Fruit fly (Drosophila melanogaster) whole organism, embryonic: ENCODE data around the gene CG6693.

Source experiments
- Antp ChIP-seq: fragments of 200-800 bp; sonication (Bioruptor generic); optimal IDR thresholded peaks from 3 replicates; lab custom pipeline; 2016; ENCODE audit warnings: missing biosample characterization, missing genetic modification characterization
- CG10431 ChIP-seq: fragments of 200-800 bp; sonication (Bioruptor generic); optimal IDR thresholded peaks from 3 replicates; lab custom pipeline; 2018; ENCODE audit warnings: missing biosample characterization, mild to moderate bottlenecking, missing genetic modification characterization
- CG12744 ChIP-seq: fragments of 200-800 bp; sonication (Bioruptor generic); optimal IDR thresholded peaks from 2 replicates; lab custom pipeline; 2016; ENCODE audit warnings: missing biosample characterization, missing genetic modification characterization
- CG15073 ChIP-seq: fragments of 200-800 bp; sonication (Bioruptor generic); optimal IDR thresholded peaks from 2 replicates; lab custom pipeline; 2016; ENCODE audit warnings: missing biosample characterization, missing genetic modification characterization
- CG15514 ChIP-seq: fragments of 200-800 bp; sonication (Bioruptor generic); optimal IDR thresholded peaks from 3 replicates; lab custom pipeline; 2017; ENCODE audit warnings: missing biosample characterization, missing genetic modification characterization, mild to moderate bottlenecking, moderate library complexity, missing genetic modification reagents
- CG16815 ChIP-seq: fragments of 200-800 bp; sonication (Bioruptor generic); optimal IDR thresholded peaks from 3 replicates; lab custom pipeline; 2017; ENCODE audit warnings: missing biosample characterization, mild to moderate bottlenecking, missing genetic modification characterization
- CG16863 ChIP-seq: fragments of 200-800 bp; sonication (Bioruptor generic); optimal IDR thresholded peaks from 3 replicates; lab custom pipeline; 2016; ENCODE audit warnings: missing biosample characterization, missing genetic modification characterization
- CG17359 ChIP-seq: fragments of 200-800 bp; sonication (Bioruptor generic); optimal IDR thresholded peaks from 3 replicates; lab custom pipeline; 2018; ENCODE audit warnings: missing biosample characterization, mild to moderate bottlenecking, missing genetic modification characterization, moderate library complexity
- CG17361 ChIP-seq: fragments of 200-800 bp; sonication (Bioruptor generic); IDR thresholded peaks from 3 replicates; pipeline ENCODE4 v1.3.6; 2022; ENCODE audit warnings: missing biosample characterization, missing genetic modification characterization
- CG17568 ChIP-seq: fragments of 200-800 bp; sonication (Bioruptor generic); optimal IDR thresholded peaks from 2 replicates; lab custom pipeline; 2018; ENCODE audit warnings: missing biosample characterization, mild to moderate bottlenecking, missing genetic modification characterization, moderate library complexity
- CG17829 ChIP-seq: fragments of 200-800 bp; optimal IDR thresholded peaks from 2 replicates; lab custom pipeline; 2019; ENCODE audit warnings: missing biosample characterization, mild to moderate bottlenecking, missing genetic modification characterization, moderate library complexity
- CG17912 ChIP-seq: fragments of 200-800 bp; sonication (Bioruptor generic); optimal IDR thresholded peaks from 2 replicates; lab custom pipeline; 2018; ENCODE audit warnings: missing biosample characterization, mild to moderate bottlenecking, missing genetic modification characterization
- CG4282 ChIP-seq: fragments of 200-800 bp; sonication (Bioruptor generic); optimal IDR thresholded peaks from 2 replicates; lab custom pipeline; 2016; ENCODE audit warnings: missing biosample characterization, missing genetic modification characterization
- CG4328 ChIP-seq: fragments of 200-800 bp; sonication (Bioruptor generic); optimal IDR thresholded peaks from 3 replicates; lab custom pipeline; 2017; ENCODE audit warnings: missing biosample characterization, missing genetic modification reagents, missing genetic modification characterization
- CG4404 ChIP-seq: fragments of 200-800 bp; sonication (Bioruptor generic); IDR thresholded peaks from 2 replicates; pipeline ENCODE4 v1.3.6; 2022; ENCODE audit warnings: missing biosample characterization, missing genetic modification characterization
- CG4424 ChIP-seq: fragments of 200-800 bp; sonication (Bioruptor generic); optimal IDR thresholded peaks from 3 replicates; lab custom pipeline; 2016; ENCODE audit warnings: missing biosample characterization, missing genetic modification characterization
- CG4707 ChIP-seq: fragments of 200-800 bp; sonication (Bioruptor generic); optimal IDR thresholded peaks from 2 replicates; lab custom pipeline; 2018; ENCODE audit warnings: missing biosample characterization, mild to moderate bottlenecking, missing genetic modification characterization, moderate library complexity
- CG4854 ChIP-seq: fragments of 200-800 bp; sonication (Bioruptor generic); optimal IDR thresholded peaks from 2 replicates; lab custom pipeline; 2016; ENCODE audit warnings: missing biosample characterization, missing genetic modification characterization, inconsistent platforms
- CG6765 ChIP-seq: fragments of 200-800 bp; sonication (Bioruptor generic); optimal IDR thresholded peaks from 3 replicates; lab custom pipeline; 2017; ENCODE audit warnings: missing biosample characterization, mild to moderate bottlenecking, missing genetic modification characterization
- CG6791 ChIP-seq: fragments of 200-800 bp; sonication (Bioruptor generic); IDR thresholded peaks from 3 replicates; pipeline ENCODE4 v1.3.6; 2022; ENCODE audit warnings: missing biosample characterization, missing genetic modification characterization; ENCODE audit not compliant: partially characterized antibody
- CG7357 ChIP-seq: fragments of 200-800 bp; sonication (Bioruptor generic); IDR thresholded peaks from 3 replicates; pipeline ENCODE4 v1.3.6; 2022; ENCODE audit warnings: missing biosample characterization, missing genetic modification characterization
- CG9797 ChIP-seq: fragments of 200-800 bp; sonication (Bioruptor generic); optimal IDR thresholded peaks from 3 replicates; lab custom pipeline; 2018; ENCODE audit warnings: missing biosample characterization, mild to moderate bottlenecking, missing genetic modification characterization
- CHES-1-like ChIP-seq: fragments of 200-800 bp; sonication (Bioruptor generic); optimal IDR thresholded peaks from 2 replicates; lab custom pipeline; 2016; ENCODE audit warnings: missing biosample characterization, missing genetic modification characterization
- Doc2 ChIP-seq: fragments of 200-800 bp; sonication (Bioruptor generic); IDR thresholded peaks from 2 replicates; pipeline ENCODE4 v1.3.6; 2022; ENCODE audit warnings: missing biosample characterization, missing genetic modification characterization
- Dp ChIP-seq: fragments of 200-800 bp; sonication (Bioruptor generic); optimal IDR thresholded peaks from 2 replicates; lab custom pipeline; 2018; ENCODE audit warnings: missing biosample characterization, mild to moderate bottlenecking, missing genetic modification characterization, moderate library complexity
- Drgx ChIP-seq: fragments of 200-800 bp; sonication (Bioruptor generic); IDR thresholded peaks from 2 replicates; pipeline ENCODE4 v1.3.6; 2022; ENCODE audit warnings: missing biosample characterization, missing genetic modification characterization
- E2f2 ChIP-seq: fragments of 200-800 bp; sonication (Bioruptor generic); IDR thresholded peaks from 2 replicates; pipeline ENCODE4 v1.3.6; 2022; ENCODE audit warnings: missing biosample characterization, missing genetic modification characterization
- Hey ChIP-seq: fragments of 200-800 bp; sonication (Bioruptor generic); optimal IDR thresholded peaks from 3 replicates; lab custom pipeline; 2018; ENCODE audit warnings: missing biosample characterization, mild to moderate bottlenecking, missing genetic modification characterization
- Hsf ChIP-seq: fragments of 200-800 bp; sonication (Bioruptor generic); optimal IDR thresholded peaks from 3 replicates; lab custom pipeline; 2016; ENCODE audit warnings: missing biosample characterization, missing genetic modification characterization
- MBD-R2 ChIP-seq: fragments of 200-800 bp; sonication (Bioruptor generic); IDR thresholded peaks from 2 replicates; pipeline ENCODE4 v1.3.6; 2022; ENCODE audit warnings: missing biosample characterization, missing genetic modification characterization
- Rfx ChIP-seq: fragments of 200-800 bp; sonication (Bioruptor generic); IDR thresholded peaks from 2 replicates; pipeline ENCODE4 v1.3.6; 2022; ENCODE audit warnings: missing biosample characterization, missing genetic modification characterization
- Rx ChIP-seq: fragments of 200-800 bp; sonication (Bioruptor generic); IDR thresholded peaks from 2 replicates; pipeline ENCODE4 v1.3.6; 2022; ENCODE audit warnings: missing biosample characterization, missing genetic modification characterization
- Sox102F ChIP-seq: fragments of 200-800 bp; sonication (Bioruptor generic); optimal IDR thresholded peaks from 2 replicates; lab custom pipeline; 2018; ENCODE audit warnings: missing biosample characterization, mild to moderate bottlenecking, missing genetic modification characterization, moderate library complexity
- Spps ChIP-seq: fragments of 200-800 bp; sonication (Bioruptor generic); optimal IDR thresholded peaks from 2 replicates; lab custom pipeline; 2018; ENCODE audit warnings: missing biosample characterization, mild to moderate bottlenecking, missing genetic modification characterization
- Stat92E ChIP-seq, 3 experiments: fragments of >200 bp in 2 of 3; fragments of 200-800 bp in 1 of 3; sonication (Bioruptor generic) in 1 of 3; optimal IDR thresholded peaks; 2 replicates each; lab custom pipeline; 2017 to 2019; ENCODE audit warnings: missing biosample characterization in 3 of 3, missing genetic modification characterization in 3 of 3, mild to moderate bottlenecking in 1 of 3, moderate library complexity in 1 of 3
- ab ChIP-seq: fragments of 200-800 bp; sonication (Bioruptor generic); optimal IDR thresholded peaks from 2 replicates; lab custom pipeline; 2016; ENCODE audit warnings: missing biosample characterization, missing genetic modification characterization
- cas ChIP-seq: fragments of 200-800 bp; sonication (Bioruptor generic); IDR thresholded peaks from 2 replicates; pipeline ENCODE4 v1.3.6; 2022; ENCODE audit warnings: missing biosample characterization, missing genetic modification characterization
- chif ChIP-seq, 2 experiments: fragments of 200-800 bp; sonication (Bioruptor generic); optimal IDR thresholded peaks; 3 replicates each; lab custom pipeline; 2016; ENCODE audit warnings: missing biosample characterization in 2 of 2, missing genetic modification characterization in 2 of 2
- ewg ChIP-seq: fragments of 200-800 bp; sonication (Bioruptor generic); optimal IDR thresholded peaks from 3 replicates; lab custom pipeline; 2017; ENCODE audit warnings: mild to moderate bottlenecking, missing biosample characterization, missing genetic modification reagents, missing genetic modification characterization
- her ChIP-seq: fragments of 200-800 bp; sonication (Bioruptor generic); optimal IDR thresholded peaks from 2 replicates; lab custom pipeline; 2016; ENCODE audit warnings: missing biosample characterization, missing genetic modification characterization
- nerfin-2 ChIP-seq: fragments of 200-800 bp; sonication (Bioruptor generic); IDR thresholded peaks from 2 replicates; pipeline ENCODE4 v1.3.6; 2022; ENCODE audit warnings: missing biosample characterization, missing genetic modification characterization; ENCODE audit not compliant: partially characterized antibody
- peb ChIP-seq: fragments of 200-800 bp; sonication (Bioruptor generic); IDR thresholded peaks from 2 replicates; pipeline ENCODE4 v1.3.6; 2022; ENCODE audit warnings: missing biosample characterization, missing genetic modification characterization
- psq ChIP-seq: fragments of 200-800 bp; sonication (Bioruptor generic); optimal IDR thresholded peaks from 2 replicates; lab custom pipeline; 2017; ENCODE audit warnings: missing biosample characterization, missing genetic modification characterization
- sens-2 ChIP-seq: fragments of 200-800 bp; sonication (Bioruptor generic); IDR thresholded peaks from 2 replicates; pipeline ENCODE4 v1.3.6; 2022; ENCODE audit warnings: missing biosample characterization, missing genetic modification characterization
- tna ChIP-seq: fragments of 200-800 bp; sonication (Bioruptor generic); IDR thresholded peaks from 2 replicates; pipeline ENCODE4 v1.3.6; 2022; ENCODE audit warnings: missing biosample characterization, missing genetic modification characterization; ENCODE audit not compliant: partially characterized antibody
- tup ChIP-seq: fragments of 200-800 bp; sonication (Bioruptor generic); optimal IDR thresholded peaks from 2 replicates; lab custom pipeline; 2016; ENCODE audit warnings: missing biosample characterization, mild to moderate bottlenecking, missing genetic modification characterization, moderate library complexity
- unc-4 ChIP-seq: fragments of 200-800 bp; sonication (Bioruptor generic); IDR thresholded peaks from 2 replicates; pipeline ENCODE4 v1.3.6; 2022; ENCODE audit warnings: missing biosample characterization, missing genetic modification characterization; ENCODE audit not compliant: partially characterized antibody
- vvl ChIP-seq: fragments of 200-800 bp; sonication (Bioruptor generic); IDR thresholded peaks from 2 replicates; pipeline ENCODE4 v1.3.6; 2022; ENCODE audit warnings: missing biosample characterization, missing genetic modification characterization

The CG6693 gene

DNA sequence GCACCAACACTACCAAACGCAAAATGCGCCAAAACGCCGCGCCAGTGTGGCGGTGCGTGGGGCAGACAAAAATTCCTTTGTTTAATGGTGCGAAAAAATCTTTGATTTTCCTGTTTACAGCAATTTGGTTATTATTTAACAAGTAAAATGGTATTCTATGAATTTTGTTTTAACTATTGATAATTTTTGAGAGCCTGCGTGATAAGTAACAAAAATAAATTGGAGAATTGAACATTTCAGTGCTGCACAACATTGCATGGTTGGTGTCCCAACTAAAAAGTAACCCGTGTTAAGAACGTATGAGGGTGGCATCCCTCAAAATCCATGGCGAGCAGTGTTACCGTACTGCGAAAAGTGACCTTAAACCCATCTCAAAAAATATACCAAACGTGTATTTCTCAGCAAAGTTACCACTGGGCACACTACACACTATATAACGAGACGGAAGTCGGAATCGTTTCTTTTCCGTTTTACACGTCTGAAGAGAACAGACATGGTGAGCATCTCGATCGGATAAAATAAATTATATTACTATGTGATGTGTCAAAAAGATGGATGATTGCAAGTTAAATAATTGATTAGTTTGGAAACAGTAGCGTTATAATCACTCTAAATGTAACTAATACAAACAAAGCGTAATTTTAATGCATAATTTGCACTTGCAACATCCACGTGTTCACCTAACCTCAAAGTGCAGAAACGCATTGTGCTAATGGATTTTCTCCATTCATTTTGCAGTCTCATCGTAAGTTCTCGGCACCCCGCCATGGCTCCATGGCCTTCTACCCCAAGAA is at the start of gene CG6693, which contains the start of gene RpL3 (continued):
- TF ChIP-seq CG17359 (tag; lab: Kevin White, UChicago) (peak; percentile 84), CG12744 (GFP tag; lab: Kevin White, UChicago) (peak; percentile 38), nerfin-2 (no peak), tna (GFP tag; lab: Robert Waterston, UW) (peak; percentile 27; the same call in 1 of the 2 replicates), CG4854 (GFP tag; lab: Kevin White, UChicago) (peak; percentile 76), CG4404 (no peak), sens-2 (GFP tag; lab: Robert Waterston, UW) (peak; percentile 71), psq (GFP tag; lab: Kevin White, UChicago) (no peak), Stat92E (GFP tag; optimal IDR thresholded peaks at IDR 0.05; lab: Kevin White, UChicago) (peak in 1 of 3 experiments; percentile 91), CG17568 (GFP tag; lab: Kevin White, UChicago) (peak; percentile 89), Rfx (GFP tag; lab: Robert Waterston, UW) (peak; percentile 82), CG9797 (peak; percentile 100), cas (peak; percentile 55; the same call in 1 of the 2 replicates), CHES-1-like (GFP tag; lab: Kevin White, UChicago) (peak; percentile 55), peb (GFP tag; lab: Robert Waterston, UW) (no peak), CG4282 (GFP tag; lab: Kevin White, UChicago) (peak; percentile 5), MBD-R2 (GFP tag; lab: Robert Waterston, UW) (peak; percentile 53), CG6765 (GFP tag; lab: Kevin White, UChicago) (peak; percentile 93), CG4328 (GFP tag; lab: Kevin White, UChicago) (peak; percentile 84), CG17361 (GFP tag; lab: Robert Waterston, UW) (peak; percentile 78), Rx (GFP tag; lab: Robert Waterston, UW) (peak; percentile 36; the same call in 1 of the 2 replicates), Doc2 (GFP tag; lab: Robert Waterston, UW) (no peak), her (GFP tag; lab: Kevin White, UChicago) (peak; percentile 62), chif (GFP tag; optimal IDR thresholded peaks at IDR 0.05; lab: Kevin White, UChicago) (peak; percentile 26), CG10431 (peak; percentile 88), unc-4 (GFP tag; lab: Robert Waterston, UW) (0 out of 2 replicates have a peak, but pooled peaks have one; percentile 34), CG17829 (peak; percentile 71), Hey (tag; lab: Kevin White, UChicago) (peak; percentile 66), CG16815 (no peak), CG17912 (GFP tag; lab: Kevin White, UChicago) (peak; percentile 76), Antp (GFP tag; lab: Kevin White, UChicago) (no peak), E2f2 (GFP tag; lab: Robert Waterston, UW) (peak; percentile 82), Spps (peak; percentile 56), tup (no peak), ab (GFP tag; lab: Kevin White, UChicago) (peak; percentile 38), ewg (peak; percentile 41), Sox102F (GFP tag; lab: Kevin White, UChicago) (no peak), CG15073 (GFP tag; lab: Kevin White, UChicago) (no peak), Hsf (GFP tag; lab: Kevin White, UChicago) (peak; percentile 59), vvl (GFP tag; lab: Robert Waterston, UW) (peak; percentile 84), Drgx (GFP tag; lab: Robert Waterston, UW) (peak; percentile 47; the same call in 1 of the 2 replicates), CG16863 (GFP tag; lab: Kevin White, UChicago) (peak; percentile 58), CG15514 (peak; percentile 87), CG7357 (0 out of 3 replicates have a peak, but pooled peaks have one; percentile 24), Dp (GFP tag; lab: Kevin White, UChicago) (peak; percentile 79), CG4424 (GFP tag; lab: Kevin White, UChicago) (peak; percentile 56), CG6791 (GFP tag; lab: Robert Waterston, UW) (no peak; the same call in 2 of the 3 replicates), CG4707 (peak; percentile 90)
